Worm (Caenorhabditis elegans) whole organism, L3 larva: ENCODE data around the gene R01E6.5.

Source experiments
- R02D3.7 ChIP-seq: fragments of 150-350 bp; optimal IDR thresholded peaks from 2 replicates; lab custom pipeline; 2014; ENCODE audit warnings: missing biosample characterization, missing genetic modification characterization
- ZK546.5 ChIP-seq: sonication (generic microtip); optimal IDR thresholded peaks from 2 replicates; lab custom pipeline; 2017; ENCODE audit warnings: missing biosample characterization, missing genetic modification characterization
- aly-2 ChIP-seq: fragments of 150-350 bp; optimal IDR thresholded peaks from 2 replicates; lab custom pipeline; 2014; ENCODE audit warnings: missing biosample characterization, missing genetic modification characterization
- ceh-28 ChIP-seq: fragments of 150-350 bp; optimal IDR thresholded peaks from 2 replicates; lab custom pipeline; 2014; ENCODE audit warnings: missing biosample characterization, missing genetic modification reagents, missing genetic modification characterization
- ceh-9 ChIP-seq: sonication (generic microtip); optimal IDR thresholded peaks from 2 replicates; lab custom pipeline; 2018; ENCODE audit warnings: missing biosample characterization, missing genetic modification characterization
- egl-27 ChIP-seq: sonication (generic microtip); optimal IDR thresholded peaks from 4 replicates; lab custom pipeline; 2017; ENCODE audit warnings: missing biosample characterization, missing genetic modification reagents, missing genetic modification characterization
- egl-5 ChIP-seq: fragments of 150-350 bp; optimal IDR thresholded peaks from 2 replicates; lab custom pipeline; 2017; ENCODE audit warnings: missing biosample characterization, missing genetic modification reagents, missing genetic modification characterization, inconsistent platforms
- elt-1 ChIP-seq: fragments of 150-350 bp; optimal IDR thresholded peaks from 2 replicates; lab custom pipeline; 2014; ENCODE audit warnings: missing biosample characterization, missing genetic modification characterization
- elt-2 ChIP-seq: sonication (generic microtip); optimal IDR thresholded peaks from 2 replicates; lab custom pipeline; 2016; ENCODE audit warnings: missing genetic modification reagents, mild to moderate bottlenecking, missing genetic modification characterization, missing compliant biosample characterization
- elt-3 ChIP-seq, 3 experiments: fragments of 150-350 bp in 1 of 3; sonication (generic microtip) in 2 of 3; optimal IDR thresholded peaks; 2 replicates in 2 of 3; 4 replicates in 1 of 3; lab custom pipeline; 2014 to 2017; ENCODE audit warnings: missing biosample characterization in 3 of 3, missing genetic modification characterization in 3 of 3
- eor-1 ChIP-seq, 2 experiments: fragments of 150-350 bp; optimal IDR thresholded peaks; 2 replicates each; lab custom pipeline; 2014 to 2018; ENCODE audit warnings: missing biosample characterization in 2 of 2, missing genetic modification characterization in 2 of 2
- fkh-2 ChIP-seq: fragments of 150-350 bp; optimal IDR thresholded peaks from 2 replicates; lab custom pipeline; 2014; ENCODE audit warnings: missing biosample characterization, missing genetic modification reagents, missing genetic modification characterization
- fos-1 ChIP-seq: fragments of 150-350 bp; optimal IDR thresholded peaks from 2 replicates; lab custom pipeline; 2014; ENCODE audit warnings: missing biosample characterization, missing genetic modification characterization
- lin-39 ChIP-seq: fragments of 150-350 bp; optimal IDR thresholded peaks from 2 replicates; lab custom pipeline; 2018; ENCODE audit warnings: missing biosample characterization, missing genetic modification reagents, missing genetic modification characterization
- mdl-1 ChIP-seq: fragments of 150-350 bp; optimal IDR thresholded peaks from 2 replicates; lab custom pipeline; 2014; ENCODE audit warnings: missing biosample characterization, missing genetic modification characterization
- mml-1 ChIP-seq: fragments of 150-350 bp; sonication (generic microtip); optimal IDR thresholded peaks from 3 replicates; lab custom pipeline; 2014; ENCODE audit warnings: missing biosample characterization, missing genetic modification characterization
- nfya-1 ChIP-seq: sonication (generic microtip); optimal IDR thresholded peaks from 2 replicates; lab custom pipeline; 2017; ENCODE audit warnings: missing genetic modification characterization, mild to moderate bottlenecking, missing compliant biosample characterization, antibody characterized with exemption, moderate library complexity; ENCODE audit not compliant: insufficient read depth
- nhr-11 ChIP-seq: fragments of 150-350 bp; optimal IDR thresholded peaks from 2 replicates; lab custom pipeline; 2014; ENCODE audit warnings: missing biosample characterization, missing genetic modification characterization
- nhr-12 ChIP-seq: fragments of 150-350 bp; optimal IDR thresholded peaks from 2 replicates; lab custom pipeline; 2014; ENCODE audit warnings: missing biosample characterization, missing genetic modification characterization
- nhr-23 ChIP-seq: fragments of 150-350 bp; optimal IDR thresholded peaks from 2 replicates; lab custom pipeline; 2014; ENCODE audit warnings: missing biosample characterization, missing genetic modification reagents, missing genetic modification characterization
- nhr-25 ChIP-seq: sonication (generic microtip); optimal IDR thresholded peaks from 2 replicates; lab custom pipeline; 2017; ENCODE audit warnings: missing biosample characterization, missing genetic modification characterization
- nhr-28 ChIP-seq: fragments of 150-350 bp; optimal IDR thresholded peaks from 2 replicates; lab custom pipeline; 2014; ENCODE audit warnings: missing biosample characterization, missing genetic modification characterization
- nhr-76 ChIP-seq: fragments of 150-350 bp; sonication (generic microtip); optimal IDR thresholded peaks from 5 replicates; lab custom pipeline; 2014; ENCODE audit warnings: missing biosample characterization, missing genetic modification characterization
- nhr-77 ChIP-seq: fragments of 150-350 bp; optimal IDR thresholded peaks from 2 replicates; lab custom pipeline; 2014; ENCODE audit warnings: missing biosample characterization, missing genetic modification characterization
- pha-4 ChIP-seq: fragments of 150-350 bp; optimal IDR thresholded peaks from 2 replicates; lab custom pipeline; 2014; ENCODE audit warnings: missing biosample characterization, missing genetic modification reagents, missing genetic modification characterization
- pqm-1 ChIP-seq: fragments of 150-350 bp; optimal IDR thresholded peaks from 2 replicates; lab custom pipeline; 2017; ENCODE audit warnings: missing biosample characterization, missing genetic modification characterization, inconsistent platforms
- sea-2 ChIP-seq: fragments of 150-350 bp; sonication (generic microtip); optimal IDR thresholded peaks from 4 replicates; lab custom pipeline; 2014; ENCODE audit warnings: missing biosample characterization, missing genetic modification reagents, missing genetic modification characterization
- snpc-4 ChIP-seq: fragments of 150-350 bp; optimal IDR thresholded peaks from 2 replicates; lab custom pipeline; 2014; ENCODE audit warnings: missing biosample characterization, missing genetic modification characterization
- tbx-2 ChIP-seq: sonication (generic microtip); optimal IDR thresholded peaks from 2 replicates; lab custom pipeline; 2016; ENCODE audit warnings: mild to moderate bottlenecking, missing genetic modification characterization, missing compliant biosample characterization
- unc-39 ChIP-seq: sonication (generic microtip); optimal IDR thresholded peaks from 4 replicates; lab custom pipeline; 2017; ENCODE audit warnings: missing biosample characterization, missing genetic modification characterization
- unc-62 ChIP-seq: fragments of 150-350 bp; sonication (generic microtip); optimal IDR thresholded peaks from 4 replicates; lab custom pipeline; 2014; ENCODE audit warnings: missing biosample characterization, missing genetic modification reagents, missing genetic modification characterization
- ztf-11 ChIP-seq: fragments of 150-350 bp; optimal IDR thresholded peaks from 2 replicates; lab custom pipeline; 2014; ENCODE audit warnings: missing biosample characterization, missing genetic modification characterization
- ztf-4 ChIP-seq: fragments of 150-350 bp; optimal IDR thresholded peaks from 2 replicates; lab custom pipeline; 2014; ENCODE audit warnings: missing biosample characterization, missing genetic modification characterization

R01E6.5 gene

ce11 chrX:13556066-13556465 is 19.2 kb downstream of the R01E6.5 start, which contains the start of gene glb-20:
Gene glb-20 (minus strand): TSS chrX:13556166.
- no peak for TF ChIP-seq nhr-25 (tag; lab: Kevin White, UChicago)
- TF ChIP-seq aly-2 (tag; lab: Kevin White, UChicago): no peak
- TF ChIP-seq nhr-28: no peak
- no peak for TF ChIP-seq pha-4 (tag; lab: Kevin White, UChicago)
- no peak for TF ChIP-seq nhr-76
- no peak for TF ChIP-seq egl-5 (tag; lab: Kevin White, UChicago)
- no peak for TF ChIP-seq mdl-1 (tag; lab: Kevin White, UChicago)
- no peak for TF ChIP-seq egl-27 (tag; lab: Kevin White, UChicago)
- TF ChIP-seq ceh-9 (tag; lab: Kevin White, UChicago): no peak
- TF ChIP-seq fos-1 (tag; lab: Kevin White, UChicago): no peak
- TF ChIP-seq mml-1: no peak
- TF ChIP-seq nfya-1 (tag; lab: Kevin White, UChicago): no peak
- no peak for TF ChIP-seq unc-39 (tag; lab: Kevin White, UChicago)
- no peak for TF ChIP-seq nhr-12 (tag; lab: Kevin White, UChicago)
- no peak for TF ChIP-seq sea-2 (GFP tag; lab: Kevin White, UChicago)
- TF ChIP-seq, all 47 proteins: peak for 0

DNA sequence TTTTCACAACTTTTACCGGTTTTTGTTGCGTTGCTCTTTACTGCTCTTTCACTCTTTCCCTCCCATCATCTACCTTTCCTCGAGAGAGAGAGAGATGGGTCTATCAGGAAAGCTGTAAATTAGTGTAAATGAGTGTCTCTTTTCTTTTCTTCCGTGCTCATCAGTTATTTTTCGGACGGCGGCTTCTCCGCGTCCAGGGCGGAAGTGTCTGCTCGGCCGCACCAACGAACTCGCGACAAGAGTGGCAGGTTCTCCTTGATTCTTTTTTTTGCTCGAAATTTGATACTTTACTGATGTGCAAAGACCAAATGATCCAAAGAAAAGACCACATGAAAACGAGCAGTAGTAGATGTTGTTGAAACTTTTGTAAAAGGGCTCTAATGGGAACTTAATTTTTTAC is 21.8 kb downstream of the R01E6.5 start:
- TF ChIP-seq mml-1 (no peak), lin-39 (peak; percentile 2), tbx-2 (tag; lab: Kevin White, UChicago) (no peak), sea-2 (GFP tag; lab: Kevin White, UChicago) (no peak)

DNA sequence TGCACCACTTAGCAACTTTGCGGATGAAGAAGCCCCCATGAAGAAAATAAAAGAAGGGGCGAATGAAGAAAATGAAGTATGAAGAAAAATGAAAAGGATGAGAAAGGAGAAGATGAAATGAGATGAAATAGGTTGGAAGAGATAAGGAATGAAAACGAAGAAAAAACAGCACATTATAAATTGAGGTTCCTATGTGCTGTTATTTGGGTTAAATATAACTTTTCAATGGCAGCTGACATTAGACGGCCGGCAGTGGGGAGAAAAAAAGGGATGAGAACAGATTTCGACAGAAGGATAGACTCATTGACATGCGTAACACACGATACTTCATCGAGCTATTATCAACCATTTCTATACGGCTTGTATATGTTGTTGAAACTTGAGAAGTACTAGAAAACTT is 25.1 kb downstream of the R01E6.5 start:
- no peak for TF ChIP-seq R02D3.7 (tag; lab: Kevin White, UChicago)
- TF ChIP-seq snpc-4 (tag; lab: Kevin White, UChicago): no peak
- TF ChIP-seq ZK546.5 (tag; lab: Kevin White, UChicago): no peak
- no peak for TF ChIP-seq nfya-1 (tag; lab: Kevin White, UChicago)
- no peak for TF ChIP-seq aly-2 (tag; lab: Kevin White, UChicago)
- no peak for TF ChIP-seq mml-1
- no peak for TF ChIP-seq unc-39 (tag; lab: Kevin White, UChicago)

DNA sequence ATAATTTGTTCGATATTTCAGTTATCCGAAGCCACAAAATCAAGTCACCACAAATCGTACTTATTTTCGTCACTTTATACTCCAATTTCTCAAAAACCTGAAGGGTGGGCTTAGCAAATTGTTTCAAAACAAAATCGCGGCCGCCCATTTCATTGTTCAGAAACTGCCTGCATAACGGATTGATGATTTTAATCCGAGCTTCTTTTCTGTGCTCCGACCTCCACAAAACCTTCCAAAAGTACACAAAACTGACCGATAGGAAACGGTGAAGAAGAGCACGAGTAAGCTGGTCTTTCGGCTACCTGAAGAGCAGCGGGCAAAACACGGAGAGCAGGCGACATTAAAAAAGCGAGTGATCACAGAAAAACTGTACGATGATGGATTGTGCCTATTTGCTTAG is 29.6 kb downstream of the R01E6.5 start, which contains the start of gene R01E6.2:
Gene R01E6.2, minus strand, starts transcription at position 101 of the 400 bp plus-strand sequence.
- TF ChIP-seq nhr-11 (tag; lab: Kevin White, UChicago) (no peak), eor-1 (tag; optimal IDR thresholded peaks at IDR 0.05; lab: Kevin White, UChicago) (no peak), mdl-1 (tag; lab: Kevin White, UChicago) (no peak), nhr-25 (tag; lab: Kevin White, UChicago) (no peak), sea-2 (GFP tag; lab: Kevin White, UChicago) (no peak), pqm-1 (tag; lab: Kevin White, UChicago) (no peak), fkh-2 (tag; lab: Kevin White, UChicago) (no peak)

DNA sequence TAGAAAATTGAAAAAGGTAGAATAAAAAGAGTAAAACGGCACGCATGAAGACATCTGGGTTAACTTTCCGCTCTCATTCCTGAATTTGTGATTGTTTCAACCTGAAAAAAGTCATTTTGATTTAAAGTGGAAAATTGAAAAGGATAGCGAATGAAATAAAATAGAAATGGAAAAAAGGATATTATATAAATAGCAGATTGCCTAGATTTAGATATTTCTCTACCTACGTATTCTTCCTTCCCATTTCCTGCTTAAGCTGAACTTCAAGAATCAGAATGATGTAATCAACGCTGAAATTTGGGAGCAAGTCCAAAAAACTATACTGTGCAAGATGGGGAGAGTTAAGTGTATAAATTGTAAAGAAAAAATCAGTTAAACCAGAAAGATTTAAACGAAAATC is 33.0 kb downstream of the R01E6.5 start, which contains the start of gene R01E6.7:
Gene R01E6.7, minus strand, starts transcription at position 101 of the 400 bp plus-strand sequence.
- TF ChIP-seq ceh-28 (tag; lab: Kevin White, UChicago) (no peak), pha-4 (tag; lab: Kevin White, UChicago) (no peak), nhr-77 (tag; lab: Kevin White, UChicago) (no peak), ztf-4 (tag; lab: Kevin White, UChicago) (no peak), eor-1 (tag; optimal IDR thresholded peaks at IDR 0.05; lab: Kevin White, UChicago) (no peak), egl-27 (tag; lab: Kevin White, UChicago) (no peak), elt-2 (tag; lab: Kevin White, UChicago) (no peak), nhr-23 (tag; lab: Kevin White, UChicago) (no peak), ceh-9 (tag; lab: Kevin White, UChicago) (no peak), elt-3 (tag; optimal IDR thresholded peaks at IDR 0.05; lab: Kevin White, UChicago) (no peak), elt-1 (tag; lab: Kevin White, UChicago) (no peak), unc-39 (tag; lab: Kevin White, UChicago) (no peak), ztf-11 (no peak), unc-62 (no peak), nhr-25 (tag; lab: Kevin White, UChicago) (no peak), fos-1 (tag; lab: Kevin White, UChicago) (no peak)
- TF ChIP-seq, all 47 proteins: peak for 0
